Worm (Caenorhabditis elegans) whole organism, L1 larva: ENCODE data around the gene str-160.

ENCODE experiments used
- ces-1 ChIP-seq: fragments of 150-350 bp; optimal IDR thresholded peaks from 2 replicates; lab custom pipeline; 2014; ENCODE audit warnings: missing biosample characterization, missing genetic modification reagents, missing genetic modification characterization
- hpl-2 ChIP-seq: fragments of 150-350 bp; optimal IDR thresholded peaks from 2 replicates; lab custom pipeline; 2014; ENCODE audit warnings: missing biosample characterization, missing genetic modification reagents, missing genetic modification characterization
- lin-39 ChIP-seq: fragments of 150-350 bp; optimal IDR thresholded peaks from 2 replicates; lab custom pipeline; 2014; ENCODE audit warnings: missing biosample characterization, missing genetic modification reagents, missing genetic modification characterization
- lir-3 ChIP-seq: sonication (generic microtip); optimal IDR thresholded peaks from 2 replicates; lab custom pipeline; 2016; ENCODE audit warnings: mild to moderate bottlenecking, missing genetic modification characterization, moderate library complexity, missing compliant biosample characterization; ENCODE audit not compliant: poor library complexity
- nhr-19 ChIP-seq: fragments of 200-800 bp; sonication (Bioruptor generic); conservative IDR thresholded peaks from 2 replicates; pipeline ENCODE4 v1.3.6; 2022; ENCODE audit warnings: missing genetic modification characterization, missing compliant biosample characterization
- snu-23 ChIP-seq: sonication (generic microtip); optimal IDR thresholded peaks from 2 replicates; lab custom pipeline; 2016; ENCODE audit warnings: missing genetic modification characterization, missing compliant biosample characterization
- sox-4 ChIP-seq: sonication (generic microtip); optimal IDR thresholded peaks from 2 replicates; lab custom pipeline; 2016; ENCODE audit warnings: missing genetic modification characterization, missing compliant biosample characterization
- xbp-1 ChIP-seq: sonication (generic microtip); optimal IDR thresholded peaks from 2 replicates; lab custom pipeline; 2016; ENCODE audit warnings: missing genetic modification characterization, missing compliant biosample characterization
- zag-1 ChIP-seq: fragments of 150-350 bp; optimal IDR thresholded peaks from 2 replicates; lab custom pipeline; 2014; ENCODE audit warnings: missing biosample characterization, missing genetic modification characterization
- zip-4 ChIP-seq: fragments of 200-800 bp; sonication (Bioruptor generic); optimal IDR thresholded peaks from 2 replicates; lab custom pipeline; 2018; ENCODE audit warnings: mild to moderate bottlenecking, missing genetic modification characterization, moderate library complexity, missing compliant biosample characterization
- ztf-11 ChIP-seq, 2 experiments: sonication (generic microtip); optimal IDR thresholded peaks; 2 replicates each; lab custom pipeline; 2016 to 2017; ENCODE audit warnings: missing genetic modification characterization in 2 of 2, missing biosample characterization in 1 of 2, missing compliant biosample characterization in 1 of 2

DNA sequence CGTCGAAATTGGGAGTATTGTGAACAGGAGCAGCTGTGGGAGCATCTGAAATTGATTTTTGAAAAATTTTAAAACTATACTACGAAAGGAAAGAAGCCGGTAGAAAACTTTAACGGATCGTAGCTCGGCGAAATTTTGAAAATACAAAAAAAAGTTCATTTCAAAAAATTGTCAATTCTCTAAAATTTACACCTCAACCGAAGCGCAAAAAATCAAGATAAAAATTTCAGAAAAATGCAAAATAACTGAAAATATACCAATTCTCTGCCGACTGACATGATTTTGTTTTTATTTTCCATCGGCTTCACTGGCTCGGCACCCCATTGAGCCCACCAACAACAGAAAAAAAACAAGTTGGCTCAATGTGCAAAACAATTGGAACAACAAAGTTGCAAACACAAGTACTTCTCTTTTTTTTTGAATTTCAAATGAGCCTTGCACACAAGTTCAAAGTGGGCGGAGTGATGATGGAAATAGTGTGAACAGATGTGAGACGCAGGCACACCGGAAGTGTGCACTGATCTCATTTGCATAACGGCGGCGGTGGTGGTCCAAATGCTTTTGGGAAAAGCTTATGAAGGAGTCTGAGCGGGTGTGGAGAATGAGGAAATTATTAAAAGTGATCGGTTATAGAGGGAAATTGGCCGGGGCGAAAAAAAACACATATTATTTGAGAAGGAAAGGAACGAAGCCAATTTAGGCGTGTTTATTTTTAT is 40.4 kb downstream of the str-160 start, which contains the start of gene F36H9.7:
- TF ChIP-seq lir-3 (tag; lab: Kevin White, UChicago): no peak
- TF ChIP-seq nhr-19 (GFP tag; lab: Robert Waterston, UW): no peak
- no peak for TF ChIP-seq zag-1 (tag; lab: Kevin White, UChicago)
- no peak for TF ChIP-seq ztf-11 (tag; optimal IDR thresholded peaks at IDR 0.05; lab: Kevin White, UChicago)
- TF ChIP-seq snu-23: no peak
- TF ChIP-seq zip-4: no peak
- no peak for TF ChIP-seq lin-39
- no peak for TF ChIP-seq sox-4 (tag; lab: Kevin White, UChicago)
- no peak for TF ChIP-seq xbp-1 (tag; lab: Kevin White, UChicago)
- TF ChIP-seq hpl-2: no peak
- no peak for TF ChIP-seq ces-1 (GFP tag; lab: Kevin White, UChicago)
